Worm (Caenorhabditis elegans) whole organism, mixed stage, embryonic: Measurements from ENCODE around the gene ZC239.22.

Source experiments
- ces-1 ChIP-seq: fragments of 150-350 bp; optimal IDR thresholded peaks from 2 replicates; lab custom pipeline; 2014; ENCODE audit warnings: missing biosample characterization, missing genetic modification reagents, missing genetic modification characterization
- elt-3 ChIP-seq: fragments of 150-350 bp; optimal IDR thresholded peaks from 2 replicates; lab custom pipeline; 2014; ENCODE audit warnings: missing biosample characterization, missing genetic modification characterization
- flh-1 ChIP-seq: fragments of 200-800 bp; sonication (Bioruptor generic); optimal IDR thresholded peaks from 2 replicates; lab custom pipeline; 2018; ENCODE audit warnings: mild to moderate bottlenecking, missing genetic modification characterization, moderate library complexity, missing compliant biosample characterization
- lin-13 ChIP-seq: fragments of 150-350 bp; optimal IDR thresholded peaks from 2 replicates; lab custom pipeline; 2014; ENCODE audit warnings: missing biosample characterization, missing genetic modification characterization
- nhr-237 ChIP-seq: fragments of 150-350 bp; optimal IDR thresholded peaks from 2 replicates; lab custom pipeline; 2014; ENCODE audit warnings: missing biosample characterization, missing genetic modification characterization
- sem-2 ChIP-seq: fragments of 200-800 bp; sonication (Bioruptor generic); optimal IDR thresholded peaks from 2 replicates; lab custom pipeline; 2018; ENCODE audit warnings: mild to moderate bottlenecking, missing genetic modification characterization, missing compliant biosample characterization
- snpc-4 ChIP-seq: fragments of 150-350 bp; optimal IDR thresholded peaks from 2 replicates; lab custom pipeline; 2014; ENCODE audit warnings: missing biosample characterization, missing genetic modification characterization
- unc-62 ChIP-seq: fragments of 150-350 bp; optimal IDR thresholded peaks from 2 replicates; lab custom pipeline; 2014; ENCODE audit warnings: missing biosample characterization, missing genetic modification reagents, missing genetic modification characterization
- ztf-11 ChIP-seq: fragments of 150-350 bp; optimal IDR thresholded peaks from 2 replicates; lab custom pipeline; 2014; ENCODE audit warnings: missing biosample characterization, missing genetic modification characterization

DNA sequence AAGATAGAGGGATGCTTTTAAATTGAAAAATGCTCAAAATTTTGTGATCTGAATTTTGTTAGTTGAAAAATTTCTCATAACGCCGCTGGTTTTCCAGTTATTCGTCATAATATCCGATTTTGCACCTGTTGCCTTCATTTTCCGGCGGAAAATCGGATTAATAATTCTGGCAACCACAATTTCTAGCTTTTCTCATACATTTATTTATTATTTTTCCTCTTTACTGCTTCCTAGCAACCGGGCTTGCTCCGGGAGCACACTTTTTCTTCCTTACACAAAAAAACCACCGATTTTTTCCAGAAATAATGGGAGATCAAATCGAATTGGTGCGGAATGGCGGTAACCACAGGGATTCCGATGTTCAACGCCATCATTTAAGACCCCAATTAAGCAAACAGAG, 46.7 kb upstream of the ZC239.22 start, which contains the start of gene F02E11.7:
- TF ChIP-seq lin-13 (tag; lab: Kevin White, UChicago), result no peak
- TF ChIP-seq ces-1 (GFP tag; lab: Kevin White, UChicago), result no peak
- no peak for TF ChIP-seq elt-3 (tag; lab: Kevin White, UChicago)
- TF ChIP-seq nhr-237, result no peak
- TF ChIP-seq snpc-4 (tag; lab: Kevin White, UChicago), result no peak
- no peak for TF ChIP-seq unc-62
- no peak for TF ChIP-seq sem-2
- TF ChIP-seq flh-1 (GFP tag; lab: Kevin White, UChicago), result no peak
- no peak for TF ChIP-seq ztf-11
